Worm (Caenorhabditis elegans) whole organism, young adult: Measurements from ENCODE around the gene K01G5.8.

Experiments
- F37B4.10 ChIP-seq: fragments of 200-800 bp; sonication (Bioruptor generic); IDR thresholded peaks from 2 replicates; pipeline ENCODE4 v1.3.6; 2022; ENCODE audit warnings: missing genetic modification characterization, missing compliant biosample characterization
- K11D2.4 ChIP-seq: fragments of 200-800 bp; sonication (Bioruptor generic); IDR thresholded peaks from 2 replicates; pipeline ENCODE4 v1.3.6; 2022; ENCODE audit warnings: missing genetic modification reagents, missing genetic modification characterization, missing compliant biosample characterization
- Y67H2A.10 ChIP-seq: fragments of 200-800 bp; sonication (Bioruptor generic); conservative IDR thresholded peaks from 2 replicates; pipeline ENCODE4 v1.3.6; 2022; ENCODE audit warnings: missing genetic modification reagents, missing genetic modification characterization, missing compliant biosample characterization
- bed-1 ChIP-seq: fragments of 200-800 bp; sonication (Bioruptor generic); IDR thresholded peaks from 2 replicates; pipeline ENCODE4 v1.3.6; 2022; ENCODE audit warnings: missing genetic modification reagents, missing genetic modification characterization, missing compliant biosample characterization
- dpl-1 ChIP-seq: fragments of 150-350 bp; optimal IDR thresholded peaks from 2 replicates; lab custom pipeline; 2014; ENCODE audit warnings: missing biosample characterization, missing genetic modification reagents, missing genetic modification characterization
- ekl-4 ChIP-seq: fragments of 200-800 bp; sonication (Bioruptor generic); IDR thresholded peaks from 2 replicates; pipeline ENCODE4 v1.3.6; 2022; ENCODE audit warnings: missing genetic modification reagents, missing genetic modification characterization, missing compliant biosample characterization
- madf-8 ChIP-seq: fragments of 200-800 bp; sonication (Bioruptor generic); conservative IDR thresholded peaks from 2 replicates; pipeline ENCODE4 v1.3.6; 2022; ENCODE audit warnings: missing genetic modification reagents, missing genetic modification characterization, missing compliant biosample characterization
- nfya-1 ChIP-seq: sonication (generic microtip); optimal IDR thresholded peaks from 2 replicates; lab custom pipeline; 2017; ENCODE audit warnings: antibody characterized with exemption, missing compliant biosample characterization, missing genetic modification characterization, borderline replicate concordance; ENCODE audit not compliant: insufficient read depth
- sea-2 ChIP-seq: fragments of 200-800 bp; sonication (Bioruptor generic); IDR thresholded peaks from 2 replicates; pipeline ENCODE4 v1.3.6; 2022; ENCODE audit warnings: missing genetic modification characterization, missing compliant biosample characterization
- snpc-4 ChIP-seq, 5 experiments: fragments of 150-350 bp in 1 of 5; sonication (generic microtip) in 4 of 5; optimal IDR thresholded peaks; 2 replicates each; lab custom pipeline; 2014 to 2018; ENCODE audit warnings: missing genetic modification characterization in 5 of 5, missing biosample characterization in 3 of 5, antibody characterized with exemption in 2 of 5, mild to moderate bottlenecking in 2 of 5, missing compliant biosample characterization in 2 of 5, missing genotype in 2 of 5, moderate library complexity in 2 of 5, missing genetic modification reagents in 1 of 5
- unc-130 ChIP-seq: sonication (generic microtip); optimal IDR thresholded peaks from 2 replicates; lab custom pipeline; 2016; ENCODE audit warnings: missing genetic modification reagents, missing genetic modification characterization, missing compliant biosample characterization

- TF ChIP-seq K11D2.4 (GFP tag; lab: Robert Waterston, UW) = no peak
- TF ChIP-seq bed-1 (GFP tag; lab: Robert Waterston, UW) = no peak
- no peak for TF ChIP-seq snpc-4 (GFP tag; optimal IDR thresholded peaks at IDR 0.05; lab: Kevin White, UChicago)
- no peak for TF ChIP-seq snpc-4 (tag; optimal IDR thresholded peaks at IDR 0.05; lab: Kevin White, UChicago)
- no peak for TF ChIP-seq F37B4.10 (GFP tag; lab: Robert Waterston, UW)
- 0 out of 2 replicates have a peak, but pooled peaks have one; percentile 38 for TF ChIP-seq ekl-4
- no peak for TF ChIP-seq unc-130 (GFP tag; lab: Kevin White, UChicago)
- no peak for TF ChIP-seq madf-8 (GFP tag; lab: Robert Waterston, UW)
- TF ChIP-seq dpl-1 (GFP tag; lab: Kevin White, UChicago) = no peak
- no peak for TF ChIP-seq nfya-1 (tag; lab: Kevin White, UChicago)
- TF ChIP-seq Y67H2A.10 = 0 out of 2 replicates have a peak, but pooled peaks have one; percentile 30
- TF ChIP-seq sea-2 (GFP tag; lab: Robert Waterston, UW) = no peak
Observed at ce11 chrIII:10740518-10740917, at the start of gene K01G5.8.
